Fruit fly (Drosophila melanogaster) ovary, adult (tissue): Measurements from ENCODE around the gene robl37BC.

Source experiments
- CG17801 ChIP-seq: fragments of 200-800 bp; optimal IDR thresholded peaks from 2 replicates; lab custom pipeline; 2019; ENCODE audit warnings: missing biosample characterization, mild to moderate bottlenecking, missing genetic modification characterization, moderate library complexity; ENCODE audit not compliant: partially characterized antibody

The robl37BC gene

dm6 chr2L:19027246-19027886, 16.7 kb downstream of the robl37BC start, which contains the start of gene Sidpn:
Sidpn (plus strand) TSS chr2L:19027710.
- TF ChIP-seq CG17801 (GFP tag; lab: Kevin White, UChicago): no peak

dm6 chr2L:19033288-19033687, 22.6 kb downstream of the robl37BC start, which contains the start of gene hook:
hook (minus strand) TSS chr2L:19033498.
- peak; percentile 32 for TF ChIP-seq CG17801 (GFP tag; lab: Kevin White, UChicago)

dm6 chr2L:19034213-19034929, 23.7 kb downstream of the robl37BC start, which contains the start of the genes mib2 and CG31800:
mib2 (plus strand) TSS chr2L:19034444.
CG31800 (minus strand) TSS chr2L:19034576.
- peak; percentile 11 for TF ChIP-seq CG17801 (GFP tag; lab: Kevin White, UChicago)

- no peak for TF ChIP-seq CG17801 (GFP tag; lab: Kevin White, UChicago)
Measured at dm6 chr2L:19035013-19035412, 24.3 kb downstream of the robl37BC start.

- no peak for TF ChIP-seq CG17801 (GFP tag; lab: Kevin White, UChicago)
Measured at dm6 chr2L:19036105-19036714, 25.5 kb downstream of the robl37BC start.

- no peak for TF ChIP-seq CG17801 (GFP tag; lab: Kevin White, UChicago)
Measured at dm6 chr2L:19037011-19037410, 26.3 kb downstream of the robl37BC start.

dm6 chr2L:19037455-19037854, 26.8 kb downstream of the robl37BC start:
- no peak for TF ChIP-seq CG17801 (GFP tag; lab: Kevin White, UChicago)

- TF ChIP-seq CG17801 (GFP tag; lab: Kevin White, UChicago): peak; percentile 2
Measured at dm6 chr2L:19041590-19041989, 30.9 kb downstream of the robl37BC start, which contains the start of gene Catsup. Catsup (plus strand) TSS chr2L:19041862.

dm6 chr2L:19045111-19045560, 34.5 kb downstream of the robl37BC start, which contains the start of the genes Ttc19 and Acn:
Ttc19 (minus strand) TSS chr2L:19045148.
Acn (plus strand) TSS chr2L:19045355.
- peak; percentile 83 for TF ChIP-seq CG17801 (GFP tag; lab: Kevin White, UChicago)

dm6 chr2L:19048912-19049311, 38.2 kb downstream of the robl37BC start, which contains the start of gene CG10470:
CG10470 (plus strand) TSS chr2L:19049076.
- TF ChIP-seq CG17801 (GFP tag; lab: Kevin White, UChicago): peak; percentile 26

dm6 chr2L:19051534-19052100, 41.0 kb downstream of the robl37BC start, which contains the start of gene Rpn3:
Rpn3 (plus strand) TSS chr2L:19051790.
- peak; percentile 84 for TF ChIP-seq CG17801 (GFP tag; lab: Kevin White, UChicago)

dm6 chr2L:19053860-19054515, 43.3 kb downstream of the robl37BC start, which contains the start of gene CG10492:
CG10492 (plus strand) TSS chr2L:19054078.
- TF ChIP-seq CG17801 (GFP tag; lab: Kevin White, UChicago): no peak

dm6 chr2L:19054516-19054887, 43.8 kb downstream of the robl37BC start:
- TF ChIP-seq CG17801 (GFP tag; lab: Kevin White, UChicago): no peak

- no peak for TF ChIP-seq CG17801 (GFP tag; lab: Kevin White, UChicago)
Measured at dm6 chr2L:19057799-19058198, 47.1 kb downstream of the robl37BC start.
